Worm (Caenorhabditis elegans) whole organism, late embryonic: ENCODE results near the gene cdf-2.

ENCODE experiments used
- ceh-9 ChIP-seq: sonication (generic microtip); optimal IDR thresholded peaks from 2 replicates; lab custom pipeline; 2016; ENCODE audit warnings: mild to moderate bottlenecking, missing genetic modification characterization, inconsistent platforms, missing compliant biosample characterization
- fkh-10 ChIP-seq: fragments of 150-350 bp; optimal IDR thresholded peaks from 2 replicates; lab custom pipeline; 2014; ENCODE audit warnings: missing biosample characterization, missing genetic modification reagents, missing genetic modification characterization
- gmeb-2 ChIP-seq: sonication (generic microtip); optimal IDR thresholded peaks from 2 replicates; lab custom pipeline; 2016; ENCODE audit warnings: missing genetic modification characterization, inconsistent platforms, missing compliant biosample characterization
- hlh-30 ChIP-seq: sonication (generic microtip); optimal IDR thresholded peaks from 2 replicates; lab custom pipeline; 2017; ENCODE audit warnings: antibody characterized with exemption, missing genetic modification characterization, missing compliant biosample characterization; ENCODE audit not compliant: insufficient read depth
- mec-3 ChIP-seq: sonication (generic microtip); optimal IDR thresholded peaks from 2 replicates; lab custom pipeline; 2016; ENCODE audit warnings: borderline replicate concordance, missing genetic modification characterization, missing compliant biosample characterization
- tbx-2 ChIP-seq: sonication (generic microtip); optimal IDR thresholded peaks from 2 replicates; lab custom pipeline; 2016; ENCODE audit warnings: missing genetic modification characterization, missing compliant biosample characterization
- unc-3 ChIP-seq, 2 experiments: fragments of 200-800 bp in 1 of 2; sonication (Bioruptor generic) in 1 of 2; sonication (generic microtip) in 1 of 2; conservative IDR thresholded peaks in 1 of 2; optimal IDR thresholded peaks in 1 of 2; 2 replicates each; pipeline versions ENCODE4 v1.3.6 to Lab custom; 2016 to 2022; ENCODE audit warnings: missing compliant biosample characterization in 2 of 2, missing genetic modification characterization in 2 of 2, missing genetic modification reagents in 1 of 2
- unc-55 ChIP-seq: sonication (generic microtip); optimal IDR thresholded peaks from 2 replicates; lab custom pipeline; 2017; ENCODE audit warnings: missing biosample characterization, missing genetic modification reagents, missing genetic modification characterization
- unc-86 ChIP-seq: sonication (generic microtip); optimal IDR thresholded peaks from 2 replicates; lab custom pipeline; 2016; ENCODE audit warnings: missing genetic modification characterization, missing compliant biosample characterization

ce11 chrX:12444423-12444822, 22.3 kb downstream of the cdf-2 start:
- TF ChIP-seq unc-86 (tag; lab: Kevin White, UChicago), result no peak
- TF ChIP-seq unc-3 (GFP tag; conservative IDR thresholded peaks at IDR 0.05; lab: Robert Waterston, UW), result no peak
- TF ChIP-seq unc-3 (tag; optimal IDR thresholded peaks at IDR 0.05; lab: Kevin White, UChicago), result no peak
- no peak for TF ChIP-seq tbx-2 (tag; lab: Kevin White, UChicago)
- no peak for TF ChIP-seq fkh-10
- TF ChIP-seq gmeb-2 (tag; lab: Kevin White, UChicago), result no peak
- no peak for TF ChIP-seq unc-55 (GFP tag; lab: Kevin White, UChicago)
- TF ChIP-seq hlh-30, result peak; percentile 13
- TF ChIP-seq ceh-9, result no peak
- no peak for TF ChIP-seq mec-3 (tag; lab: Kevin White, UChicago)
